Fruit fly (Drosophila melanogaster) whole organism, embryonic: ENCODE data around the gene CG1840.

Source experiments
- Ada2b ChIP-seq: fragments of 200-800 bp; sonication (Bioruptor generic); IDR thresholded peaks from 2 replicates; pipeline ENCODE4 v1.3.6; 2022; ENCODE audit warnings: missing biosample characterization, missing genetic modification characterization
- Awh ChIP-seq: fragments of 200-800 bp; sonication (Bioruptor generic); IDR thresholded peaks from 2 replicates; pipeline ENCODE4, ENCODE4 v1.3.6; 2022; ENCODE audit warnings: missing biosample characterization, missing genetic modification characterization
- C15 ChIP-seq: fragments of 200-800 bp; sonication (Bioruptor generic); IDR thresholded peaks from 3 replicates; pipeline ENCODE4 v1.3.6; 2022; ENCODE audit warnings: missing biosample characterization, missing genetic modification characterization
- CG11456 ChIP-seq: fragments of 200-800 bp; sonication (Bioruptor generic); IDR thresholded peaks from 3 replicates; pipeline ENCODE4 v1.3.6; 2022; ENCODE audit warnings: missing biosample characterization, missing genetic modification characterization
- CG12104 ChIP-seq: fragments of 200-800 bp; sonication (Bioruptor generic); optimal IDR thresholded peaks from 3 replicates; lab custom pipeline; 2016; ENCODE audit warnings: missing biosample characterization, missing genetic modification characterization
- CG12219 ChIP-seq: fragments of 200-800 bp; sonication (Bioruptor generic); optimal IDR thresholded peaks from 3 replicates; lab custom pipeline; 2018; ENCODE audit warnings: missing biosample characterization, mild to moderate bottlenecking, missing genetic modification characterization
- CG13296 ChIP-seq: fragments of 200-800 bp; sonication (Bioruptor generic); optimal IDR thresholded peaks from 3 replicates; lab custom pipeline; 2018; ENCODE audit warnings: missing biosample characterization, mild to moderate bottlenecking, missing genetic modification characterization
- CG13624 ChIP-seq: fragments of 200-800 bp; sonication (Bioruptor generic); optimal IDR thresholded peaks from 2 replicates; lab custom pipeline; 2016; ENCODE audit warnings: missing biosample characterization, missing genetic modification characterization
- CG1647 ChIP-seq: fragments of 200-800 bp; sonication (Bioruptor generic); optimal IDR thresholded peaks from 3 replicates; lab custom pipeline; 2016; ENCODE audit warnings: missing biosample characterization, missing genetic modification characterization
- CG16813 ChIP-seq: fragments of 200-800 bp; sonication (Bioruptor generic); IDR thresholded peaks from 3 replicates; pipeline ENCODE4 v1.3.6; 2022; ENCODE audit warnings: missing biosample characterization, missing genetic modification characterization; ENCODE audit not compliant: partially characterized antibody
- CG17359 ChIP-seq: fragments of 200-800 bp; sonication (Bioruptor generic); optimal IDR thresholded peaks from 3 replicates; lab custom pipeline; 2018; ENCODE audit warnings: missing biosample characterization, mild to moderate bottlenecking, missing genetic modification characterization, moderate library complexity
- CG17385 ChIP-seq: fragments of 200-800 bp; sonication (Bioruptor generic); optimal IDR thresholded peaks from 3 replicates; lab custom pipeline; 2018; ENCODE audit warnings: missing biosample characterization, mild to moderate bottlenecking, missing genetic modification characterization
- CG2129 ChIP-seq: fragments of 200-800 bp; sonication (Bioruptor generic); IDR thresholded peaks from 2 replicates; pipeline ENCODE4 v1.3.6; 2022; ENCODE audit warnings: missing biosample characterization, missing genetic modification characterization; ENCODE audit not compliant: partially characterized antibody
- CG2889 ChIP-seq: fragments of 200-800 bp; sonication (Bioruptor generic); IDR thresholded peaks from 3 replicates; pipeline ENCODE4 v1.3.6; 2022; ENCODE audit warnings: missing biosample characterization, missing genetic modification characterization
- CG30403 ChIP-seq: fragments of 200-800 bp; sonication (Bioruptor generic); optimal IDR thresholded peaks from 3 replicates; lab custom pipeline; 2016; ENCODE audit warnings: missing biosample characterization, missing genetic modification characterization
- CG3847 ChIP-seq: fragments of 200-800 bp; sonication (Bioruptor generic); IDR thresholded peaks from 2 replicates; pipeline ENCODE4 v1.3.6; 2022; ENCODE audit warnings: missing biosample characterization, missing genetic modification characterization
- CG3995 ChIP-seq: fragments of 200-800 bp; sonication (Bioruptor generic); optimal IDR thresholded peaks from 3 replicates; lab custom pipeline; 2016; ENCODE audit warnings: missing biosample characterization, missing genetic modification characterization
- CG4730 ChIP-seq: fragments of 200-800 bp; sonication (Bioruptor generic); IDR thresholded peaks from 2 replicates; pipeline ENCODE4 v1.3.6; 2022; ENCODE audit warnings: missing biosample characterization, missing genetic modification characterization
- CG6272 ChIP-seq: fragments of 200-800 bp; sonication (Bioruptor generic); IDR thresholded peaks from 2 replicates; pipeline ENCODE4 v1.3.6; 2022; ENCODE audit warnings: missing biosample characterization, missing genetic modification characterization
- CG9932 ChIP-seq: fragments of 200-800 bp; sonication (Bioruptor generic); IDR thresholded peaks from 2 replicates; pipeline ENCODE4 v1.3.6; 2022; ENCODE audit warnings: missing biosample characterization, missing genetic modification characterization
- CrebB ChIP-seq: fragments of 200-800 bp; sonication (Bioruptor generic); optimal IDR thresholded peaks from 3 replicates; lab custom pipeline; 2018; ENCODE audit warnings: missing biosample characterization, mild to moderate bottlenecking, missing genetic modification characterization
- D19A ChIP-seq: fragments of 200-800 bp; optimal IDR thresholded peaks from 3 replicates; lab custom pipeline; 2019; ENCODE audit warnings: missing biosample characterization, mild to moderate bottlenecking, missing genetic modification characterization, moderate library complexity
- D19B ChIP-seq: fragments of 200-800 bp; sonication (Bioruptor generic); optimal IDR thresholded peaks from 2 replicates; lab custom pipeline; 2017; ENCODE audit warnings: missing biosample characterization, mild to moderate bottlenecking, missing genetic modification characterization
- Drgx ChIP-seq: fragments of 200-800 bp; sonication (Bioruptor generic); IDR thresholded peaks from 2 replicates; pipeline ENCODE4 v1.3.6; 2022; ENCODE audit warnings: missing biosample characterization, missing genetic modification characterization
- Ets65A ChIP-seq: fragments of 200-800 bp; sonication (Bioruptor generic); peaks from one replicate; lab custom pipeline; 2016; ENCODE audit warnings: missing biosample characterization, missing genetic modification characterization
- Gug ChIP-seq: fragments of 200-800 bp; sonication (Bioruptor generic); IDR thresholded peaks from 4 replicates; pipeline ENCODE4 v1.3.6; 2022; ENCODE audit warnings: missing biosample characterization, missing genetic modification characterization
- H2.0 ChIP-seq: fragments of 200-800 bp; sonication (Bioruptor generic); IDR thresholded peaks from 2 replicates; pipeline ENCODE4 v1.3.6; 2022; ENCODE audit warnings: missing biosample characterization, missing genetic modification characterization
- Oaz ChIP-seq: fragments of 200-800 bp; sonication (Bioruptor generic); IDR thresholded peaks from 2 replicates; pipeline ENCODE4 v1.3.6; 2022; ENCODE audit warnings: missing biosample characterization, missing genetic modification characterization
- Rfx ChIP-seq: fragments of 200-800 bp; sonication (Bioruptor generic); IDR thresholded peaks from 2 replicates; pipeline ENCODE4 v1.3.6; 2022; ENCODE audit warnings: missing biosample characterization, missing genetic modification characterization
- YL-1 ChIP-seq: fragments of 200-800 bp; sonication (Bioruptor generic); optimal IDR thresholded peaks from 3 replicates; lab custom pipeline; 2017; ENCODE audit warnings: missing biosample characterization, mild to moderate bottlenecking, missing genetic modification characterization
- bcd ChIP-seq: fragments of 200-800 bp; sonication (Bioruptor generic); optimal IDR thresholded peaks from 2 replicates; lab custom pipeline; 2017; ENCODE audit warnings: missing biosample characterization, mild to moderate bottlenecking, missing genetic modification characterization
- croc ChIP-seq: fragments of 200-800 bp; sonication (Bioruptor generic); conservative IDR thresholded peaks from 3 replicates; pipeline ENCODE4 v1.3.6; 2022; ENCODE audit warnings: missing biosample characterization, missing genetic modification characterization
- danr ChIP-seq: fragments of 200-800 bp; sonication (Bioruptor generic); IDR thresholded peaks from 2 replicates; pipeline ENCODE4 v1.3.6; 2022; ENCODE audit warnings: missing biosample characterization, missing genetic modification characterization
- dimm ChIP-seq: fragments of 200-800 bp; sonication (Bioruptor generic); IDR thresholded peaks from 2 replicates; pipeline ENCODE4 v1.3.6; 2022; ENCODE audit warnings: missing biosample characterization, missing genetic modification characterization
- emc ChIP-seq: fragments of 200-800 bp; sonication (Bioruptor generic); optimal IDR thresholded peaks from 2 replicates; lab custom pipeline; 2016; ENCODE audit warnings: missing biosample characterization, missing genetic modification characterization
- fd3F ChIP-seq: fragments of 200-800 bp; sonication (Bioruptor generic); optimal IDR thresholded peaks from 2 replicates; lab custom pipeline; 2018; ENCODE audit warnings: missing biosample characterization, mild to moderate bottlenecking, missing genetic modification characterization, moderate library complexity
- gro ChIP-seq: fragments of 200-800 bp; sonication (Bioruptor generic); optimal IDR thresholded peaks from 2 replicates; lab custom pipeline; 2016; ENCODE audit warnings: missing biosample characterization, missing genetic modification characterization
- jing ChIP-seq: fragments of 200-800 bp; sonication (Bioruptor generic); optimal IDR thresholded peaks from 2 replicates; lab custom pipeline; 2018; ENCODE audit warnings: missing biosample characterization, mild to moderate bottlenecking, missing genetic modification characterization
- ken ChIP-seq: fragments of 200-800 bp; sonication (Bioruptor generic); IDR thresholded peaks from 3 replicates; pipeline ENCODE4 v1.3.6; 2022; ENCODE audit warnings: missing biosample characterization, missing genetic modification characterization
- lab ChIP-seq: fragments of 200-800 bp; sonication (Bioruptor generic); optimal IDR thresholded peaks from 3 replicates; lab custom pipeline; 2017; ENCODE audit warnings: missing biosample characterization, missing genetic modification characterization, mild to moderate bottlenecking, moderate library complexity, missing genetic modification reagents
- lov ChIP-seq, 2 experiments: fragments of 200-800 bp in 1 of 2; fragments of >200 bp in 1 of 2; sonication (Bioruptor generic) in 1 of 2; IDR thresholded peaks in 1 of 2; optimal IDR thresholded peaks in 1 of 2; 2 replicates in 1 of 2; 3 replicates in 1 of 2; pipeline versions ENCODE4 v1.3.6 to Lab custom; 2017 to 2022; ENCODE audit warnings: missing biosample characterization in 1 of 2, missing genetic modification characterization in 1 of 2
- mam ChIP-seq: fragments of 200-800 bp; sonication (Bioruptor generic); optimal IDR thresholded peaks from 3 replicates; lab custom pipeline; 2016; ENCODE audit warnings: missing biosample characterization, missing genetic modification characterization
- nerfin-1 ChIP-seq: fragments of 200-800 bp; sonication (Bioruptor generic); optimal IDR thresholded peaks from 3 replicates; lab custom pipeline; 2019; ENCODE audit warnings: missing biosample characterization, mild to moderate bottlenecking, missing genetic modification characterization, moderate library complexity
- so ChIP-seq: fragments of 200-800 bp; sonication (Bioruptor generic); IDR thresholded peaks from 3 replicates; pipeline ENCODE4 v1.3.6; 2022; ENCODE audit warnings: missing biosample characterization, missing genetic modification characterization
- ssp ChIP-seq: fragments of 200-800 bp; sonication (Bioruptor generic); IDR thresholded peaks from 2 replicates; pipeline ENCODE4 v1.3.6; 2022; ENCODE audit warnings: missing biosample characterization, missing genetic modification characterization
- vfl ChIP-seq: fragments of 200-800 bp; sonication (Bioruptor generic); optimal IDR thresholded peaks from 2 replicates; lab custom pipeline; 2016; ENCODE audit warnings: missing biosample characterization, missing genetic modification characterization
- zfh2 ChIP-seq: fragments of 200-800 bp; sonication (Bioruptor generic); optimal IDR thresholded peaks from 2 replicates; lab custom pipeline; 2016; ENCODE audit warnings: missing biosample characterization, missing genetic modification characterization

Gene CG1840

dm6 chrX:11923698-11924097 lies 35.5 kb downstream of the CG1840 start:
- peak; percentile 51 for TF ChIP-seq Ets65A (GFP tag; lab: Kevin White, UChicago)
- no peak for TF ChIP-seq CG17385

dm6 chrX:11924562-11924961 lies 36.4 kb downstream of the CG1840 start, which contains the start of gene Sclp:
TSS of gene Sclp (minus strand) at chrX:11924662.
- TF ChIP-seq CG2129 (GFP tag; lab: Robert Waterston, UW) (no peak), CG12104 (GFP tag; lab: Kevin White, UChicago) (no peak), Rfx (GFP tag; lab: Robert Waterston, UW) (no peak), YL-1 (GFP tag; lab: Kevin White, UChicago) (no peak), CG30403 (GFP tag; lab: Kevin White, UChicago) (no peak), nerfin-1 (no peak), CG1647 (GFP tag; lab: Kevin White, UChicago) (no peak), D19A (peak; percentile 75)

dm6 chrX:11925213-11925612 lies 37.1 kb downstream of the CG1840 start:
- TF ChIP-seq CG9932 (GFP tag; lab: Robert Waterston, UW) (peak; percentile 74), CG16813 (GFP tag; lab: Robert Waterston, UW) (no peak), CG4730 (GFP tag; lab: Robert Waterston, UW) (no peak), C15 (GFP tag; lab: Robert Waterston, UW) (peak; percentile 44; the same call in 1 of the 3 replicates), CrebB (peak; percentile 18), D19B (GFP tag; lab: Kevin White, UChicago) (no peak), CG17385 (peak; percentile 29), Ada2b (GFP tag; lab: Robert Waterston, UW) (peak; percentile 65), emc (GFP tag; lab: Kevin White, UChicago) (no peak), danr (GFP tag; lab: Robert Waterston, UW) (no peak), CG3995 (GFP tag; lab: Kevin White, UChicago) (no peak), vfl (GFP tag; lab: Kevin White, UChicago) (no peak), CG13624 (GFP tag; lab: Kevin White, UChicago) (peak; percentile 59), CG6272 (GFP tag; lab: Robert Waterston, UW) (0 out of 2 replicates have a peak, but pooled peaks have one; percentile 32), mam (peak; percentile 19), jing (no peak), bcd (GFP tag; lab: Kevin White, UChicago) (peak; percentile 36), CG17359 (tag; lab: Kevin White, UChicago) (peak; percentile 48), dimm (GFP tag; lab: Robert Waterston, UW) (peak; percentile 43; the same call in 1 of the 2 replicates), Drgx (GFP tag; lab: Robert Waterston, UW) (peak; percentile 79), ssp (GFP tag; lab: Robert Waterston, UW) (0 out of 2 replicates have a peak, but pooled peaks have one; percentile 14), CG13296 (GFP tag; lab: Kevin White, UChicago) (peak; percentile 41), so (GFP tag; lab: Robert Waterston, UW) (0 out of 3 replicates have a peak, but pooled peaks have one; percentile 35), CG3847 (GFP tag; lab: Robert Waterston, UW) (peak; percentile 61), Oaz (GFP tag; lab: Robert Waterston, UW) (peak; percentile 32; the same call in 1 of the 2 replicates), zfh2 (peak; percentile 14), H2.0 (GFP tag; lab: Robert Waterston, UW) (peak; percentile 75), fd3F (GFP tag; lab: Kevin White, UChicago) (peak; percentile 14), lov (optimal IDR thresholded peaks at IDR 0.05; lab: Kevin White, UChicago) (no peak), lov (GFP tag; IDR thresholded peaks at IDR 0.05; lab: Robert Waterston, UW) (peak; percentile 39; the same call in 1 of the 3 replicates), croc (GFP tag; lab: Robert Waterston, UW) (0 out of 3 replicates have a peak, but pooled peaks have one; percentile 20), lab (GFP tag; lab: Kevin White, UChicago) (peak; percentile 65), CG12219 (GFP tag; lab: Kevin White, UChicago) (peak; percentile 28), ken (GFP tag; lab: Robert Waterston, UW) (peak; percentile 70; the same call in 2 of the 3 replicates), Gug (GFP tag; lab: Robert Waterston, UW) (peak; percentile 28; the same call in 1 of the 4 replicates), Awh (GFP tag; lab: Robert Waterston, UW) (peak; percentile 65; the same call in 1 of the 2 replicates), CG2889 (GFP tag; lab: Robert Waterston, UW) (peak; percentile 75; the same call in 2 of the 3 replicates), CG11456 (peak; percentile 82), gro (peak; percentile 8)
